Worm (Caenorhabditis elegans): ENCODE measurements around the gene srb-3.

DNA sequence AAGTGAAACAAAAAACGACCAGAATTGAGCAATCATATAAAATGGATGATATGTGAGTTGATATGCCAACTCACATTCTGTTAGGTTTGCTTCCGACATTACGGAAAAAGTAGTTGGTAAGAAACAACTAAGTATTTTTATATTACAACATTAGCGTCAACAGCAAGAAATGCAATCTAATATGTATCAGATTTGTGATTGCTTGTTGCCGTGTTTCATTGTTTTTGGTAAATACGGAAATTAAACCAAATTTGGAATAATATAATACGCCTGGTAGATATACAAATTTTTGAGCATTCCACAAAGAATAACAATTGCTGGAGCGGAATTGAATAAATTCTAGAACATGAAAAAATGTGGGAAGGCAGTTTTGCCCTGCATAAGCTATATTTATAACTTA, 12.1 kb downstream of the srb-3 start, which contains the start of gene srb-12:
- TF ChIP-seq ama-1 (optimal IDR thresholded peaks at IDR 0.05) (no peak), dve-1 (tag; optimal IDR thresholded peaks at IDR 0.05) (no peak), hlh-8 (tag; optimal IDR thresholded peaks at IDR 0.05) (no peak), elt-2 (tag; optimal IDR thresholded peaks at IDR 0.05) (no peak), ref-2 (tag; optimal IDR thresholded peaks at IDR 0.05) (no peak), eyg-1 (tag; optimal IDR thresholded peaks at IDR 0.05) (no peak), hlh-30 (tag; optimal IDR thresholded peaks at IDR 0.05; ENCODE audit: insufficient read depth) (no peak), ceh-18 (tag; optimal IDR thresholded peaks at IDR 0.05) (no peak), pqm-1 (tag; optimal IDR thresholded peaks at IDR 0.05) (no peak), K02D7.2 (tag; optimal IDR thresholded peaks at IDR 0.05) (no peak), madf-2 (tag; optimal IDR thresholded peaks at IDR 0.05) (no peak), ceh-19 (GFP tag; optimal IDR thresholded peaks at IDR 0.05) (no peak), pat-9 (tag; optimal IDR thresholded peaks at IDR 0.05) (no peak), ets-4 (tag; optimal IDR thresholded peaks at IDR 0.05) (no peak)

Measured in whole organism, late embryonic.